Fruit fly (Drosophila melanogaster): ENCODE measurements around the gene CG5815.

Gene CG5815

dm6 chr3R:27087549-27087948 is 24.8 kb upstream of the CG5815 start, which contains the start of gene Cpr97Ea:
Gene Cpr97Ea (minus strand): TSS chr3R:27087778.
- TF ChIP-seq Myc (optimal IDR thresholded peaks at IDR 0.05) (no peak), dmrt93B (GFP tag; optimal IDR thresholded peaks at IDR 0.05) (no peak), Vsx2 (GFP tag; optimal IDR thresholded peaks at IDR 0.05; ENCODE audit: partially characterized antibody) (no peak), HLH106 (tag; optimal IDR thresholded peaks at IDR 0.05) (no peak), h (GFP tag; optimal IDR thresholded peaks at IDR 0.05) (no peak), Sp1 (GFP tag; optimal IDR thresholded peaks at IDR 0.05) (no peak), ey (GFP tag; optimal IDR thresholded peaks at IDR 0.05) (no peak), Jra (GFP tag; optimal IDR thresholded peaks at IDR 0.05) (no peak), CG9705 (GFP tag; optimal IDR thresholded peaks at IDR 0.05) (no peak), usp (GFP tag; optimal IDR thresholded peaks at IDR 0.05) (no peak), CrebA (GFP tag; optimal IDR thresholded peaks at IDR 0.05; ENCODE audit: borderline replicate concordance) (no peak), sage (GFP tag; optimal IDR thresholded peaks at IDR 0.05) (no peak), pan (optimal IDR thresholded peaks at IDR 0.05) (no peak), Hnf4 (GFP tag; optimal IDR thresholded peaks at IDR 0.05) (no peak)

- TF ChIP-seq h (GFP tag; optimal IDR thresholded peaks at IDR 0.05) (no peak), GATAd (GFP tag; optimal IDR thresholded peaks at IDR 0.05) (no peak), woc (GFP tag; optimal IDR thresholded peaks at IDR 0.05) (no peak), dmrt93B (GFP tag; optimal IDR thresholded peaks at IDR 0.05) (no peak), lola (GFP tag; optimal IDR thresholded peaks at IDR 0.05) (no peak), Hr78 (GFP tag; optimal IDR thresholded peaks at IDR 0.05) (no peak), Vsx2 (GFP tag; optimal IDR thresholded peaks at IDR 0.05; ENCODE audit: partially characterized antibody) (no peak), OdsH (GFP tag; optimal IDR thresholded peaks at IDR 0.05) (no peak)
These were observed 21.3 kb upstream of the CG5815 start, which contains the start of gene Cpr97Eb for dm6 chr3R:27091106-27091505. Gene Cpr97Eb (minus strand): TSS chr3R:27091130.

- peak; percentile 16 for TF ChIP-seq woc (GFP tag; optimal IDR thresholded peaks at IDR 0.05)
- TF ChIP-seq Mio (GFP tag; optimal IDR thresholded peaks at IDR 0.05) = no peak
- no peak for TF ChIP-seq Dfd (GFP tag; optimal IDR thresholded peaks at IDR 0.05)
- no peak for TF ChIP-seq Rel (GFP tag; optimal IDR thresholded peaks at IDR 0.05)
- peak; percentile 85 for TF ChIP-seq Rel (tag; optimal IDR thresholded peaks at IDR 0.05)
- no peak for TF ChIP-seq CrebA (GFP tag; optimal IDR thresholded peaks at IDR 0.05; ENCODE audit: borderline replicate concordance)
- TF ChIP-seq HLH106 (tag; optimal IDR thresholded peaks at IDR 0.05) = peak; percentile 65
- TF ChIP-seq dl (GFP tag; optimal IDR thresholded peaks at IDR 0.05; ENCODE audit: insufficient read depth in 1 of 2, partially characterized antibody in 2 of 2) = no peak
- peak; percentile 17 for TF ChIP-seq GATAd (GFP tag; optimal IDR thresholded peaks at IDR 0.05)
- TF ChIP-seq lola (GFP tag; optimal IDR thresholded peaks at IDR 0.05) = no peak
- peak; percentile 71 for TF ChIP-seq rgr (GFP tag; optimal IDR thresholded peaks at IDR 0.05)
- TF ChIP-seq pan (optimal IDR thresholded peaks at IDR 0.05) = no peak
- TF ChIP-seq OdsH (GFP tag; optimal IDR thresholded peaks at IDR 0.05) = peak; percentile 57
- TF ChIP-seq Hr83 (GFP tag; optimal IDR thresholded peaks at IDR 0.05; ENCODE audit: poor library complexity, severe bottlenecking) = no peak
- no peak for TF ChIP-seq sv (GFP tag; optimal IDR thresholded peaks at IDR 0.05)
- peak; percentile 78 for TF ChIP-seq Hnf4 (GFP tag; optimal IDR thresholded peaks at IDR 0.05)
- no peak for TF ChIP-seq Vsx2 (GFP tag; optimal IDR thresholded peaks at IDR 0.05; ENCODE audit: partially characterized antibody)
- TF ChIP-seq Hr78 (GFP tag; optimal IDR thresholded peaks at IDR 0.05) = no peak
- TF ChIP-seq br (GFP tag; optimal IDR thresholded peaks at IDR 0.05) = peak; percentile 68
- peak; percentile 11 for TF ChIP-seq dmrt93B (GFP tag; optimal IDR thresholded peaks at IDR 0.05)
- TF ChIP-seq N (GFP tag; optimal IDR thresholded peaks at IDR 0.05) = no peak
- TF ChIP-seq Dif (GFP tag; optimal IDR thresholded peaks at IDR 0.05; ENCODE audit: partially characterized antibody) = no peak
- TF ChIP-seq sage (GFP tag; optimal IDR thresholded peaks at IDR 0.05) = no peak
- TF ChIP-seq Jra (GFP tag; optimal IDR thresholded peaks at IDR 0.05) = no peak
- TF ChIP-seq Sp1 (GFP tag; optimal IDR thresholded peaks at IDR 0.05) = peak; percentile 48
- TF ChIP-seq usp (GFP tag; optimal IDR thresholded peaks at IDR 0.05) = no peak
- peak in 1 of 2 experiments; percentile 68 for TF ChIP-seq foxo (GFP tag; optimal IDR thresholded peaks at IDR 0.05)
- peak; percentile 74 for TF ChIP-seq h (GFP tag; optimal IDR thresholded peaks at IDR 0.05)
- no peak for TF ChIP-seq dsf (GFP tag; optimal IDR thresholded peaks at IDR 0.05; ENCODE audit: borderline replicate concordance)
- peak; percentile 57 for TF ChIP-seq fru (GFP tag; optimal IDR thresholded peaks at IDR 0.05)
- peak; percentile 51 for TF ChIP-seq psq (GFP tag; optimal IDR thresholded peaks at IDR 0.05)
- TF ChIP-seq CG32264 (GFP tag; optimal IDR thresholded peaks at IDR 0.05) = no peak
- TF ChIP-seq CG9705 (GFP tag; optimal IDR thresholded peaks at IDR 0.05) = no peak
- TF ChIP-seq Myc (optimal IDR thresholded peaks at IDR 0.05) = no peak
- TF ChIP-seq ey (GFP tag; optimal IDR thresholded peaks at IDR 0.05) = peak; percentile 75
- TF ChIP-seq jim (GFP tag; optimal IDR thresholded peaks at IDR 0.05) = no peak
- no peak for TF ChIP-seq Abd-B (GFP tag; optimal IDR thresholded peaks at IDR 0.05)
- no peak for TF ChIP-seq brk (GFP tag; optimal IDR thresholded peaks at IDR 0.05)
- TF ChIP-seq tai (GFP tag; optimal IDR thresholded peaks at IDR 0.05) = peak; percentile 69
These were observed 20.1 kb upstream of the CG5815 start for dm6 chr3R:27092263-27092662.

All from whole organism, wandering third instar larva.